Worm (Caenorhabditis elegans) whole organism, mixed stage, embryonic: ENCODE results near the gene drn-1.

Experiments
- bed-3 ChIP-seq: fragments of 200-800 bp; sonication (Bioruptor generic); optimal IDR thresholded peaks from 3 replicates; lab custom pipeline; 2018; ENCODE audit warnings: mild to moderate bottlenecking, missing genetic modification characterization, moderate library complexity, missing compliant biosample characterization
- elt-1 ChIP-seq: sonication (generic microtip); optimal IDR thresholded peaks from 2 replicates; lab custom pipeline; 2017; ENCODE audit warnings: missing genetic modification characterization, mild to moderate bottlenecking, missing compliant biosample characterization, antibody characterized with exemption, moderate library complexity, borderline replicate concordance; ENCODE audit not compliant: insufficient read depth
- elt-3 ChIP-seq: fragments of 150-350 bp; optimal IDR thresholded peaks from 2 replicates; lab custom pipeline; 2014; ENCODE audit warnings: missing biosample characterization, missing genetic modification characterization
- mep-1 ChIP-seq: fragments of 150-350 bp; optimal IDR thresholded peaks from 2 replicates; lab custom pipeline; 2017; ENCODE audit warnings: missing biosample characterization, missing genetic modification reagents, missing genetic modification characterization, inconsistent platforms
- nhr-12 ChIP-seq: fragments of 150-350 bp; optimal IDR thresholded peaks from 2 replicates; lab custom pipeline; 2014; ENCODE audit warnings: missing biosample characterization, missing genetic modification characterization
- nhr-237 ChIP-seq: fragments of 150-350 bp; optimal IDR thresholded peaks from 2 replicates; lab custom pipeline; 2014; ENCODE audit warnings: missing biosample characterization, missing genetic modification characterization
- pha-4 ChIP-seq: fragments of 150-350 bp; optimal IDR thresholded peaks from 2 replicates; lab custom pipeline; 2018; ENCODE audit warnings: missing biosample characterization, missing genetic modification reagents, missing genetic modification characterization
- sem-2 ChIP-seq: fragments of 200-800 bp; sonication (Bioruptor generic); optimal IDR thresholded peaks from 2 replicates; lab custom pipeline; 2018; ENCODE audit warnings: mild to moderate bottlenecking, missing genetic modification characterization, missing compliant biosample characterization
- unc-39 ChIP-seq: fragments of 150-350 bp; optimal IDR thresholded peaks from 2 replicates; lab custom pipeline; 2014; ENCODE audit warnings: missing biosample characterization, missing genetic modification characterization
- unc-62 ChIP-seq: fragments of 150-350 bp; optimal IDR thresholded peaks from 2 replicates; lab custom pipeline; 2014; ENCODE audit warnings: missing biosample characterization, missing genetic modification reagents, missing genetic modification characterization

- TF ChIP-seq unc-39 (tag; lab: Kevin White, UChicago) (no peak), elt-3 (tag; lab: Kevin White, UChicago) (no peak), unc-62 (GFP tag; lab: Kevin White, UChicago) (no peak), nhr-12 (tag; lab: Kevin White, UChicago) (no peak), sem-2 (GFP tag; lab: Kevin White, UChicago) (no peak), pha-4 (tag; lab: Kevin White, UChicago) (no peak), elt-1 (tag; lab: Kevin White, UChicago) (no peak), bed-3 (GFP tag; lab: Kevin White, UChicago) (no peak), mep-1 (tag; lab: Kevin White, UChicago) (no peak), nhr-237 (no peak)
Observed at ce11 chrII:5309720-5310119, 38.1 kb upstream of the drn-1 start.
